Worm (Caenorhabditis elegans) whole organism, L4 larva: ENCODE results near the gene Y50E8A.11.

ENCODE experiments used
- Y5F2A.4 ChIP-seq: fragments of 200-800 bp; sonication (Bioruptor generic); optimal IDR thresholded peaks from 2 replicates; lab custom pipeline; 2018; ENCODE audit warnings: mild to moderate bottlenecking, missing genetic modification characterization, missing compliant biosample characterization
- daf-12 ChIP-seq: fragments of 150-350 bp; optimal IDR thresholded peaks from 2 replicates; lab custom pipeline; 2014; ENCODE audit warnings: missing biosample characterization, missing genetic modification reagents, missing genetic modification characterization
- egl-27 ChIP-seq: sonication (generic microtip); optimal IDR thresholded peaks from 3 replicates; lab custom pipeline; 2017; ENCODE audit warnings: missing biosample characterization, missing genetic modification reagents, missing genetic modification characterization
- egl-43 ChIP-seq: fragments of 200-800 bp; sonication (Bioruptor generic); IDR thresholded peaks from 2 replicates; pipeline ENCODE4 v1.3.6; 2022; ENCODE audit warnings: missing genetic modification reagents, missing genetic modification characterization, missing compliant biosample characterization
- lin-1 ChIP-seq: fragments of 200-800 bp; sonication (Bioruptor generic); IDR thresholded peaks from 2 replicates; pipeline ENCODE4 v1.3.6; 2022; ENCODE audit warnings: missing genetic modification reagents, missing genetic modification characterization, missing compliant biosample characterization
- lsy-2 ChIP-seq, 2 experiments: fragments of 150-350 bp in 1 of 2; sonication (generic microtip) in 1 of 2; optimal IDR thresholded peaks; 2 replicates each; lab custom pipeline; 2014 to 2017; ENCODE audit warnings: missing biosample characterization in 2 of 2, missing genetic modification characterization in 2 of 2
- nhr-11 ChIP-seq: fragments of 150-350 bp; optimal IDR thresholded peaks from 2 replicates; lab custom pipeline; 2014; ENCODE audit warnings: missing biosample characterization, missing genetic modification characterization
- unc-39 ChIP-seq: sonication (generic microtip); optimal IDR thresholded peaks from 2 replicates; lab custom pipeline; 2017; ENCODE audit warnings: missing biosample characterization, missing genetic modification characterization
- zip-11 ChIP-seq: fragments of 200-800 bp; sonication (Bioruptor generic); IDR thresholded peaks from 2 replicates; pipeline ENCODE4 v1.3.6; 2022; ENCODE audit warnings: missing genetic modification characterization, missing compliant biosample characterization

DNA sequence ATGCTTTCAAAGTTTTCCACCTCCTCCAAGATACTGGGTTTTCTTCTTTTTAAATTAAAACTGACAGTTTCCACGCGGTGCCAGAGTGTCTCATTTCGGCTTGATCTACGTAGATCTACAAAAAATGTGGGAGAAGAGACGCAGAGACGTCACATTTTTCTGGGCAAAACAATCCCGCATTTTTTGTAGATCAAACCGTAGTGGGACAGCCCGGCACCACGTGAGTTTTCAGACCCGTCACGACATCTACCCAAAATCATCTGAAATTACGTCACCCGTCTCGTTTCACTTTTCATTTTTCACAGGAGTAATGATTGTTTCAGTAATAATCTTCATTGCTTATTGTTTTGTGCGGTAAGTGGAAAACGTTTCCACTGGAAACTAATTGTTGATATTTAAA lies 47.2 kb downstream of the Y50E8A.11 start:
- TF ChIP-seq Y5F2A.4 (no peak), unc-39 (tag; lab: Kevin White, UChicago) (no peak), lsy-2 (tag; optimal IDR thresholded peaks at IDR 0.05; lab: Kevin White, UChicago) (no peak), nhr-11 (tag; lab: Kevin White, UChicago) (no peak), egl-27 (no peak), zip-11 (GFP tag; lab: Robert Waterston, UW) (no peak), egl-43 (no peak), daf-12 (tag; lab: Kevin White, UChicago) (no peak), lin-1 (GFP tag; lab: Robert Waterston, UW) (no peak)
